Fruit fly (Drosophila melanogaster): Measurements from ENCODE around the gene CG32982.

The CG32982 gene

dm6 chr2L:9182504-9182928, 57.0 kb downstream of the CG32982 start (continued):
- TF ChIP-seq ind (GFP tag; optimal IDR thresholded peaks at IDR 0.05) (no peak), CG3163 (GFP tag; optimal IDR thresholded peaks at IDR 0.05) (peak; percentile 21), sug (tag; optimal IDR thresholded peaks at IDR 0.05) (peak; percentile 76), fru (optimal IDR thresholded peaks at IDR 0.05) (no peak), exex (tag; optimal IDR thresholded peaks at IDR 0.05) (peak; percentile 63), CG34376 (GFP tag; optimal IDR thresholded peaks at IDR 0.05) (peak; percentile 46), croc (GFP tag; conservative IDR thresholded peaks at IDR 0.05) (no peak), hkb (optimal IDR thresholded peaks at IDR 0.05) (no peak), hkb (GFP tag; IDR thresholded peaks at IDR 0.05) (no peak), CG16813 (GFP tag; IDR thresholded peaks at IDR 0.05; ENCODE audit: partially characterized antibody) (0 out of 3 replicates have a peak, but pooled peaks have one; percentile 8), CG15269 (tag; optimal IDR thresholded peaks at IDR 0.05) (no peak), so (GFP tag; IDR thresholded peaks at IDR 0.05) (no peak), usp (GFP tag; optimal IDR thresholded peaks at IDR 0.05) (no peak), mld (GFP tag; IDR thresholded peaks at IDR 0.05; ENCODE audit: partially characterized antibody) (no peak), CG7271 (tag; optimal IDR thresholded peaks at IDR 0.05) (no peak), gcm (GFP tag; optimal IDR thresholded peaks at IDR 0.05) (no peak), CG6683 (GFP tag; optimal IDR thresholded peaks at IDR 0.05) (no peak), ro (GFP tag; IDR thresholded peaks at IDR 0.05) (no peak), gt (GFP tag; IDR thresholded peaks at IDR 0.05) (no peak), pfk (GFP tag; optimal IDR thresholded peaks at IDR 0.05) (peak; percentile 3), Med (GFP tag) (peak; percentile 55), PHDP (tag; optimal IDR thresholded peaks at IDR 0.05) (no peak), abd-A (tag; optimal IDR thresholded peaks at IDR 0.05) (peak; percentile 11), CG12769 (tag; optimal IDR thresholded peaks at IDR 0.05) (peak; percentile 28)

dm6 chr2L:9187524-9187923, 62.0 kb downstream of the CG32982 start:
- TF ChIP-seq CG15514 (GFP tag; optimal IDR thresholded peaks at IDR 0.05) (no peak), CG14014 (GFP tag; IDR thresholded peaks at IDR 0.05) (no peak), CG10543 (GFP tag; optimal IDR thresholded peaks at IDR 0.05) (peak; percentile 18), caup (GFP tag; optimal IDR thresholded peaks at IDR 0.05; ENCODE audit: severe bottlenecking) (peak; percentile 31), Med (GFP tag) (peak; percentile 21), NK7.1 (GFP tag; optimal IDR thresholded peaks at IDR 0.05) (no peak), lbe (GFP tag; optimal IDR thresholded peaks at IDR 0.05) (peak; percentile 4), CG2199 (GFP tag; IDR thresholded peaks at IDR 0.05) (no peak), CG4730 (GFP tag; IDR thresholded peaks at IDR 0.05) (no peak), CG10654 (GFP tag; optimal IDR thresholded peaks at IDR 0.05) (no peak), Ets65A (GFP tag) (no peak), CG3847 (GFP tag; IDR thresholded peaks at IDR 0.05) (no peak), CG15011 (GFP tag; optimal IDR thresholded peaks at IDR 0.05) (peak; percentile 13), CG15696 (tag; optimal IDR thresholded peaks at IDR 0.05) (no peak), CG11695 (GFP tag; IDR thresholded peaks at IDR 0.05) (0 out of 3 replicates have a peak, but pooled peaks have one; percentile 38), h (optimal IDR thresholded peaks at IDR 0.05) (no peak), CG8944 (GFP tag; optimal IDR thresholded peaks at IDR 0.05) (no peak), Atf6 (GFP tag; IDR thresholded peaks at IDR 0.05) (0 out of 2 replicates have a peak, but pooled peaks have one; percentile 14), CG33213 (GFP tag; optimal IDR thresholded peaks at IDR 0.05) (no peak), CG2120 (GFP tag; optimal IDR thresholded peaks at IDR 0.05) (peak; percentile 11), pum (GFP tag; optimal IDR thresholded peaks at IDR 0.05) (no peak), Hmr (GFP tag; optimal IDR thresholded peaks at IDR 0.05) (peak; percentile 26), BtbVII (GFP tag; optimal IDR thresholded peaks at IDR 0.05) (peak; percentile 12), so (GFP tag; IDR thresholded peaks at IDR 0.05) (0 out of 3 replicates have a peak, but pooled peaks have one; percentile 14), CG17385 (GFP tag; optimal IDR thresholded peaks at IDR 0.05) (peak; percentile 3), Chrac-16 (GFP tag; optimal IDR thresholded peaks at IDR 0.05) (no peak)

All from whole organism, embryonic.